Worm (Caenorhabditis elegans): ENCODE data around the gene Y47D3A.21.
A peak's percentile ranks its signal among the peaks of the same experiment; 100 is the strongest.

The Y47D3A.21 gene

ce11 chrIII:11248897-11249296 is 29.8 kb downstream of the Y47D3A.21 start:
- no peak for TF ChIP-seq ZK546.5 (tag; optimal IDR thresholded peaks at IDR 0.05)
- no peak for TF ChIP-seq elt-1 (tag; optimal IDR thresholded peaks at IDR 0.05)
- TF ChIP-seq ztf-1 (GFP tag; conservative IDR thresholded peaks at IDR 0.05), result no peak
- no peak for TF ChIP-seq fos-1 (tag; optimal IDR thresholded peaks at IDR 0.05)
- TF ChIP-seq alr-1 (tag; optimal IDR thresholded peaks at IDR 0.05), result no peak
- no peak for TF ChIP-seq sma-9 (GFP tag; optimal IDR thresholded peaks at IDR 0.05)
- no peak for TF ChIP-seq sma-9 (tag; optimal IDR thresholded peaks at IDR 0.05)
- no peak for TF ChIP-seq nhr-6 (tag; optimal IDR thresholded peaks at IDR 0.05)
- no peak for TF ChIP-seq lsy-2 (tag; optimal IDR thresholded peaks at IDR 0.05)
- TF ChIP-seq nhr-12 (tag; optimal IDR thresholded peaks at IDR 0.05), result no peak

DNA sequence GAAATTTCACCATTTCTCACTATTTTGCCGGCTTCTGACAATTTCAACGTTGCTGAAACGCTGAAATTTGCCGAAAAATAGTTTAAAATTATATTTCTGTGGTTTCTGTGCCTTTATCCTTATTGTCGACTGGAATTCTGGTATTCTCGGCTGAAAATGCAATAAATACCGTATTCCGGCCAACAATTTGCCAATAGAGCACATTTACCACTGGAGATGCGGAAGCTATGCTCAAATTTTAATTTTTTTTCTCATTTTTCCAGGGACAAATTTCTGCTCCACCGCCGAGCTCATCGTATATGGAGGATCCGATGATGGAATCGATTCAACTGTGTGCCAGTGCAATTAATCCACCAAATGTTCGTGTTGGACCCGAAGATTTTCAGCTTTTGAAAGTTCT is 32.1 kb downstream of the Y47D3A.21 start:
- no peak for TF ChIP-seq ama-1 (optimal IDR thresholded peaks at IDR 0.05)
- no peak for TF ChIP-seq R02D3.7 (tag; optimal IDR thresholded peaks at IDR 0.05)
- no peak for TF ChIP-seq unc-39 (tag; optimal IDR thresholded peaks at IDR 0.05)
- TF ChIP-seq nhr-12 (tag; optimal IDR thresholded peaks at IDR 0.05), result no peak
- TF ChIP-seq gmeb-1 (tag; optimal IDR thresholded peaks at IDR 0.05), result no peak
- no peak for TF ChIP-seq aly-2 (tag; optimal IDR thresholded peaks at IDR 0.05)
- TF ChIP-seq sem-4 (tag; optimal IDR thresholded peaks at IDR 0.05), result no peak
- TF ChIP-seq ZK546.5 (tag; optimal IDR thresholded peaks at IDR 0.05), result no peak
- TF ChIP-seq nhr-11 (tag; optimal IDR thresholded peaks at IDR 0.05), result no peak
- TF ChIP-seq ceh-82 (tag; optimal IDR thresholded peaks at IDR 0.05), result no peak
- TF ChIP-seq peb-1 (tag; optimal IDR thresholded peaks at IDR 0.05), result no peak
- no peak for TF ChIP-seq blmp-1 (tag; optimal IDR thresholded peaks at IDR 0.05; ENCODE audit: insufficient read depth)
- TF ChIP-seq alr-1 (tag; optimal IDR thresholded peaks at IDR 0.05), result no peak
- no peak for TF ChIP-seq nhr-129 (tag; optimal IDR thresholded peaks at IDR 0.05)

DNA sequence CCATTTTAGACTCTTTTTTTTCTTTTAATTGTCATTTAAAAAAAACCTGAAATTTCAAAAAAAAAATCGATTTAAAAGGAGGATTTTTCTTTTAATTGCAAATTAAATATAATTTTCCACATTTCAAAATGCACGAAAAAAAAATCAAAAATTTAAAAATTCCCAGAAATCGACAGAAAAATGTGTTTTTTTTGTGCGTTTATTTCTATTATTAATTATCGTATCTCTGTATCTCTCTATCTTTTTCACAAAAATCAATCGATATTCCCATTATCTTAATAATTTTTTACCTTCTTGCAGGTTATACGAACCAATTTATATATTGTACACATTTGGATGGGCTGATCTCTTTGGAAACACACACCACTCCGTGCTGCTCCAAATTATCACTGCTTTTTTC is 33.9 kb downstream of the Y47D3A.21 start, which contains the start of gene rsks-1:
TSS of gene rsks-1 (plus strand) at position 301 of the 400 bp plus-strand sequence.
- no peak for TF ChIP-seq unc-39 (tag; optimal IDR thresholded peaks at IDR 0.05)
- TF ChIP-seq lin-11 (tag; optimal IDR thresholded peaks at IDR 0.05), result no peak
- no peak for TF ChIP-seq mbf-1 (tag; optimal IDR thresholded peaks at IDR 0.05)
- no peak for TF ChIP-seq snpc-4 (tag; optimal IDR thresholded peaks at IDR 0.05)
- no peak for TF ChIP-seq ama-1 (optimal IDR thresholded peaks at IDR 0.05)
- TF ChIP-seq skn-1 (tag; optimal IDR thresholded peaks at IDR 0.05), result no peak
- no peak for TF ChIP-seq ceh-82 (tag; optimal IDR thresholded peaks at IDR 0.05)
- no peak for TF ChIP-seq lin-39 (tag; optimal IDR thresholded peaks at IDR 0.05)
- TF ChIP-seq sem-4 (tag; optimal IDR thresholded peaks at IDR 0.05), result no peak
- no peak for TF ChIP-seq alr-1 (tag; optimal IDR thresholded peaks at IDR 0.05)
- no peak for TF ChIP-seq F13H6.1 (tag; optimal IDR thresholded peaks at IDR 0.05)
- TF ChIP-seq ztf-11 (tag; optimal IDR thresholded peaks at IDR 0.05), result no peak
- no peak for TF ChIP-seq fos-1 (tag; optimal IDR thresholded peaks at IDR 0.05)

DNA sequence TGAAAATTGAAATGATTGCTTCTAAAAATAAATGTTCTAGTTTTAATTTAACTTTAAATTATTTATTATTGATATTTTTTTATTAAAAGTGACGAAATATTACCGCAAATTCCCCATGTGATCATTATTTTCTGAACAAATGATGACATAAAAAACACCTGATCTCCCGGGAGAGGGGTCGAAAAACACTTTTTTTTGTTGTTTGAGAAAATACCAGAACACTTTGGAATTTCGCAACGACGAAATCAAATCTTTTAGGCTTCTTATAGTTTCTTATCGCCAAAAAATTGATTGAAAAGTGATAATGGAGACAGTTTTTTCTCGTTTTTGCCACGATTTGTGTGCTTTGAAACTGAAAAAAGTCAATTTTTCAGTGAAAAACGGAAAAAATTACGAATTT is 34.4 kb downstream of the Y47D3A.21 start:
- TF ChIP-seq nhr-237 (tag; optimal IDR thresholded peaks at IDR 0.05) (no peak), dmd-4 (tag; optimal IDR thresholded peaks at IDR 0.05) (no peak), peb-1 (tag; optimal IDR thresholded peaks at IDR 0.05) (no peak), gmeb-1 (tag; optimal IDR thresholded peaks at IDR 0.05) (peak; percentile 18), nhr-6 (tag; optimal IDR thresholded peaks at IDR 0.05) (no peak)

DNA sequence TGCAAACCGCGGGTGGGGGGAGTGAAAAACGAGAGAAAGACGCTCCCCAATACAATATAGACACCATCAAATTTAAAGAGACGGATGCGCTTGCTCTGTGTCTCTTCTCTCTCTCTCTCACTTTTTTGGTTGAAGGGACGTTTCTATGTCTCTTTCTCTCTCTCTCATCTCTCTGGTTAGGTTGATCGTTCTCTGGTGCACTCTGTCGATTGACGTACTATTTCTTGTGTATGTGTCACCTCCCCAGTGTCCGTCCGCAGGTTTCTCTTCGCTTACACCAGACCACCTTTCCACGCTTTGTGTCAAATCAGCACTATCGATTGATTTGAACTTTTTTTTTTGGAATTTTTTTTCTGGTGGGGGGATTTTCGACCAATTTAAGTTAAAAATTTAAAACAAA is 35.3 kb downstream of the Y47D3A.21 start:
- TF ChIP-seq mab-5 (tag; optimal IDR thresholded peaks at IDR 0.05) (no peak), alr-1 (tag; optimal IDR thresholded peaks at IDR 0.05) (no peak), egl-27 (tag; optimal IDR thresholded peaks at IDR 0.05) (peak; percentile 39), ceh-82 (tag; optimal IDR thresholded peaks at IDR 0.05) (no peak), lin-11 (tag; optimal IDR thresholded peaks at IDR 0.05) (no peak), mdl-1 (tag; optimal IDR thresholded peaks at IDR 0.05) (peak; percentile 5 to 9), lsy-2 (tag; optimal IDR thresholded peaks at IDR 0.05) (peak; percentile 29 to 67), sem-4 (tag; optimal IDR thresholded peaks at IDR 0.05) (peak; percentile 18), ztf-11 (tag; optimal IDR thresholded peaks at IDR 0.05) (no peak), ztf-4 (tag; optimal IDR thresholded peaks at IDR 0.05) (peak; percentile 57), nhr-12 (tag; optimal IDR thresholded peaks at IDR 0.05) (no peak), dmd-4 (tag; optimal IDR thresholded peaks at IDR 0.05) (no peak), skn-1 (tag; optimal IDR thresholded peaks at IDR 0.05) (no peak), unc-39 (tag; optimal IDR thresholded peaks at IDR 0.05) (no peak), F13H6.1 (tag; optimal IDR thresholded peaks at IDR 0.05) (peak; percentile 86), lin-13 (GFP tag; optimal IDR thresholded peaks at IDR 0.05) (peak; percentile 57), Y55F3AM.14 (GFP tag; optimal IDR thresholded peaks at IDR 0.05) (no peak), aly-2 (tag; optimal IDR thresholded peaks at IDR 0.05) (no peak), nhr-11 (tag; optimal IDR thresholded peaks at IDR 0.05) (no peak), ceh-16 (tag; optimal IDR thresholded peaks at IDR 0.05) (no peak), fos-1 (tag; optimal IDR thresholded peaks at IDR 0.05) (peak; percentile 98), nhr-25 (tag; optimal IDR thresholded peaks at IDR 0.05) (peak; percentile 81), lin-39 (tag; optimal IDR thresholded peaks at IDR 0.05) (no peak), snpc-4 (tag; optimal IDR thresholded peaks at IDR 0.05) (peak; percentile 35), blmp-1 (tag; optimal IDR thresholded peaks at IDR 0.05; ENCODE audit: insufficient read depth) (peak; percentile 52), nhr-10 (tag; optimal IDR thresholded peaks at IDR 0.05) (no peak), ztf-1 (GFP tag; conservative IDR thresholded peaks at IDR 0.05) (no peak), ZK546.5 (tag; optimal IDR thresholded peaks at IDR 0.05) (no peak), ama-1 (optimal IDR thresholded peaks at IDR 0.05) (no peak), nhr-237 (tag; optimal IDR thresholded peaks at IDR 0.05) (no peak), sma-3 (GFP tag; optimal IDR thresholded peaks at IDR 0.05) (peak; percentile 62), sma-9 (GFP tag; optimal IDR thresholded peaks at IDR 0.05) (peak; percentile 85), sma-9 (tag; optimal IDR thresholded peaks at IDR 0.05) (no peak), nhr-21 (tag; optimal IDR thresholded peaks at IDR 0.05) (peak; percentile 61), crh-2 (tag; optimal IDR thresholded peaks at IDR 0.05) (peak; percentile 93), elt-1 (tag; optimal IDR thresholded peaks at IDR 0.05) (no peak)

Measured in whole organism, L2 larva.